Worm (Caenorhabditis elegans): ENCODE measurements around the gene Y43F8C.13.

- TF ChIP-seq lin-15B (tag; optimal IDR thresholded peaks at IDR 0.05) (no peak), elt-2 (tag; optimal IDR thresholded peaks at IDR 0.05) (no peak), pqm-1 (tag; optimal IDR thresholded peaks at IDR 0.05) (no peak), jun-1 (tag; optimal IDR thresholded peaks at IDR 0.05) (no peak), ceh-16 (tag; optimal IDR thresholded peaks at IDR 0.05) (no peak), nhr-237 (tag; optimal IDR thresholded peaks at IDR 0.05) (no peak), fos-1 (tag; optimal IDR thresholded peaks at IDR 0.05) (no peak), snpc-4 (tag; optimal IDR thresholded peaks at IDR 0.05) (no peak), ztf-11 (tag; optimal IDR thresholded peaks at IDR 0.05) (no peak), elt-3 (tag; optimal IDR thresholded peaks at IDR 0.05) (no peak)
Observed at ce11 chrV:19719253-19719652, 22.1 kb upstream of the Y43F8C.13 start, which contains the start of gene Y116F11A.6.

Measured in whole organism, L3 larva.